Fruit fly (Drosophila melanogaster) whole organism: ENCODE measurements around the gene CG31528.

Experiments
- CG8478 ChIP-seq: fragments of >200 bp; optimal IDR thresholded peaks from 2 replicates; lab custom pipeline; 2018; ENCODE audit warnings: inconsistent platforms
- Dll ChIP-seq: fragments of >200 bp; optimal IDR thresholded peaks from 2 replicates; lab custom pipeline; 2017
- EcR ChIP-seq, 2 experiments: fragments of >200 bp; optimal IDR thresholded peaks; 2 replicates each; lab custom pipeline; 2017; ENCODE audit warnings: missing biosample characterization in 2 of 2, missing genetic modification characterization in 2 of 2, missing genetic modification reagents in 2 of 2
- pan ChIP-seq: fragments of >200 bp; optimal IDR thresholded peaks from 2 replicates; lab custom pipeline; 2017
- psq ChIP-seq: fragments of >200 bp; optimal IDR thresholded peaks from 2 replicates; lab custom pipeline; 2017
- usp ChIP-seq: fragments of >200 bp; optimal IDR thresholded peaks from 2 replicates; lab custom pipeline; 2017; ENCODE audit warnings: missing biosample characterization, missing genetic modification characterization, mixed read lengths

DNA sequence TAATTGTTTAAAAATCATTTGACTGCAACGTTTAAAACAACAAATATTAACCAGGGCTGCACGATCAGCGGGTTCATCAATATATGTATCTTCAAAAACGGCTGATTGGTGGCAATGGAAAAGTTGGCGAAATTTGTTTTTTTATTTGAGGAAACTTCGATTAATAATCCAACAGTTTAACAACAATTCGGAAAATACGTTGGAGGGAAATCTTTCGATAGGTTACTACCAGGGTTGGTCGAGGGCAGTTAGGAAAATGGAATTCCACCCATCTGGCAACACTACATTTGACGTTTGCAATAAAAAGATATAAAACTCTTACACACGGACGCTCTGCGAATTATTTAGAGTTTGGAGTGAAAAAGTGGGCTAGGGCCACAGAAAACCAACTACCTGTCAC, 20.9 kb downstream of the CG31528 start, which contains the start of the genes Lipt2 and CG14650:
- TF ChIP-seq CG8478 (lab: Kevin White, UChicago) (no peak), usp (no peak), Dll (lab: Kevin White, UChicago) (no peak), psq (lab: Kevin White, UChicago) (no peak), pan (lab: Kevin White, UChicago) (no peak), EcR (GFP tag; optimal IDR thresholded peaks at IDR 0.05; lab: Kevin White, UChicago) (no peak)
